Fruit fly (Drosophila melanogaster): Measurements from ENCODE around the gene beta-Man.

The beta-Man gene

dm6 chr3R:4215264-4215993, 18.4 kb downstream of the beta-Man start, which contains the start of gene CG14636:
TSS of gene CG14636 (minus strand) at chr3R:4215314.
- TF ChIP-seq Dll (optimal IDR thresholded peaks at IDR 0.05) (peak; percentile 18), CG8478 (optimal IDR thresholded peaks at IDR 0.05) (no peak)

- no peak for TF ChIP-seq usp (GFP tag; optimal IDR thresholded peaks at IDR 0.05)
- no peak for TF ChIP-seq Dll (optimal IDR thresholded peaks at IDR 0.05)
Observed at dm6 chr3R:4220030-4220429, 23.0 kb downstream of the beta-Man start, which contains the start of gene CG31516. TSS of gene CG31516 (minus strand) at chr3R:4220130.

dm6 chr3R:4220780-4221179, 23.8 kb downstream of the beta-Man start:
- no peak for TF ChIP-seq Dll (optimal IDR thresholded peaks at IDR 0.05)
- TF ChIP-seq usp (GFP tag; optimal IDR thresholded peaks at IDR 0.05) = no peak
- TF ChIP-seq EcR (GFP tag; optimal IDR thresholded peaks at IDR 0.05) = no peak
- no peak for TF ChIP-seq CG8478 (optimal IDR thresholded peaks at IDR 0.05)
- TF ChIP-seq psq (optimal IDR thresholded peaks at IDR 0.05) = no peak
- TF ChIP-seq pan (optimal IDR thresholded peaks at IDR 0.05) = no peak

- TF ChIP-seq EcR (GFP tag; optimal IDR thresholded peaks at IDR 0.05) (no peak), CG8478 (optimal IDR thresholded peaks at IDR 0.05) (no peak), pan (optimal IDR thresholded peaks at IDR 0.05) (no peak), psq (optimal IDR thresholded peaks at IDR 0.05) (no peak), usp (GFP tag; optimal IDR thresholded peaks at IDR 0.05) (no peak), Dll (optimal IDR thresholded peaks at IDR 0.05) (no peak)
Observed at dm6 chr3R:4228426-4228825, 31.4 kb downstream of the beta-Man start.

DNA sequence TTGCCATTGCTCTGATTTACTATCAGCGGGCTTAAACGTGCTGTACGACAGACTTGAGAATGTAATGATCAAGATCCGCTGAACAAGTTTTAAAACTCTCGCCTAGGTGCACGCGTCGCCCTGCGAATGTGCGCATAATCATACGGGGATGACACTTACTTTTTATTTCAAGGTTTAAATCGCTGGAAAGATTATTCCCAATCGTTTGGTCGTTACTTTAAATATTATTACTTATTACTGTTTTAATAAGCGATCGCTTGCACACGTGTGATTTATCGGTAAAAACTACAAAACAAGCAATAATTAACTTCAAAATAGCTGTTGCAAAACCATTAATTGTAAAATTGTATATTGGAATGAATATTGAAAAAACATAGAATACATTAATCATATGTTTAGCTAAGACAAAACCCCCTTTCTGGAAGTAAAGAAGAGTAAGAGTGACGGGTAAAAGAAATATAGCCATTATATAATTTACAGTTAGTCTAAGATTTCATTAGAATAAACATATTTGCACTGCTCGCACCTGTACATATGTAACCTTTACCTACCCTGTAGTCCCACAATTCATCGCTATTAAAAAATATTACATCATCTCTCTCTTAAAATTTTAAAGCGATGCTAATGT, 32.2 kb downstream of the beta-Man start, which contains the start of gene DhpD:
DhpD (minus strand) TSS at position 102 of the 628 bp plus-strand sequence.
- TF ChIP-seq pan (optimal IDR thresholded peaks at IDR 0.05) (no peak), Dll (optimal IDR thresholded peaks at IDR 0.05) (no peak), usp (GFP tag; optimal IDR thresholded peaks at IDR 0.05) (no peak), CG8478 (optimal IDR thresholded peaks at IDR 0.05) (no peak), EcR (GFP tag; optimal IDR thresholded peaks at IDR 0.05) (no peak), psq (optimal IDR thresholded peaks at IDR 0.05) (no peak)

DNA sequence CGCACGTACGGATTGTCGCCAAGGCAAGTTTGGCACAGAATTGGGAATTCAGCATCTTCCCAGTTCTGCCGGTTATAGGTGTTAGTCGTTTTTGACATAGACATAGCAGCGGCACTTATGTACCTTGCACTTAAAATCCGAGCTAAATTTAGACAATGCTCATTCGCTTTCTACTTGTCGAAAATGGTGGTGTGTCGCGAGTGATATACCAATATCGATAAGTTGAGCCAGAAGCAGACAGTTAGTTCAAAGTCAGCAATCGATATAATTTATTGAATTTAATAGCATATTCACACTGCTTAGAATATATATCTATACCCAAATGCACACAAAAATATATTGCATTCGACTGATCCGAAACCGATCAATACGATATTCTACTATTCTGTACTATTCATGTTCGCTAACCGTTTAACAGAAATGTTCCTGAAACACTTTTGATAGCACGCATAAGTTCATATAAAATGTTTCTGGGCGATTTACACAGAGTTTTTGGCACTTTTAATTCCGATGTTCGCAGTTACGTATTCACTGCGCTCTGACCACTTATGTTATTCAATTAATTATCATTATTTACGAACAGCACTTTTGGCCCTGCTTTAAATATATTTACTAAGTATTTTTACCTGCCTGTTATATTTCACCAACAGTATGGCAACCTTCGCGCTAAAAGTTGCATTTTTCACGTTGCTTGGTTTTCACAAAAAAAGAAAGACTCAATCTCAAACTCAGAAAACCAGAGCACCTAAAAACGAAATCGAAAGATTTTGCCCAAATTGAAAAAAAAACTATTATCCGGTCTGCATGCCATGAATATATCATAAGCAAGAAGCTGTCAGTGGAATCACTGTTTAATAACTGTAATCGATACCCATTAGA, 35.4 kb downstream of the beta-Man start, which contains the start of gene CG14641:
CG14641 (minus strand) TSS at position 204 of the 879 bp plus-strand sequence.
- TF ChIP-seq EcR (GFP tag; optimal IDR thresholded peaks at IDR 0.05) (no peak), pan (optimal IDR thresholded peaks at IDR 0.05) (no peak)

- TF ChIP-seq psq (optimal IDR thresholded peaks at IDR 0.05) (no peak), EcR (GFP tag; optimal IDR thresholded peaks at IDR 0.05) (no peak), Dll (optimal IDR thresholded peaks at IDR 0.05) (no peak), CG8478 (optimal IDR thresholded peaks at IDR 0.05) (no peak)
Observed at dm6 chr3R:4233018-4233385, 36.0 kb downstream of the beta-Man start, which contains the start of gene abs. TSS of gene abs (plus strand) at chr3R:4233047.

- TF ChIP-seq psq (optimal IDR thresholded peaks at IDR 0.05) (no peak), EcR (GFP tag; optimal IDR thresholded peaks at IDR 0.05) (no peak), usp (GFP tag; optimal IDR thresholded peaks at IDR 0.05) (no peak), pan (optimal IDR thresholded peaks at IDR 0.05) (no peak), CG8478 (optimal IDR thresholded peaks at IDR 0.05) (no peak), Dll (optimal IDR thresholded peaks at IDR 0.05) (no peak)
Observed at dm6 chr3R:4234991-4235553, 38.1 kb downstream of the beta-Man start, which contains the start of gene Gel. TSS of gene Gel (plus strand) at chr3R:4235217.

DNA sequence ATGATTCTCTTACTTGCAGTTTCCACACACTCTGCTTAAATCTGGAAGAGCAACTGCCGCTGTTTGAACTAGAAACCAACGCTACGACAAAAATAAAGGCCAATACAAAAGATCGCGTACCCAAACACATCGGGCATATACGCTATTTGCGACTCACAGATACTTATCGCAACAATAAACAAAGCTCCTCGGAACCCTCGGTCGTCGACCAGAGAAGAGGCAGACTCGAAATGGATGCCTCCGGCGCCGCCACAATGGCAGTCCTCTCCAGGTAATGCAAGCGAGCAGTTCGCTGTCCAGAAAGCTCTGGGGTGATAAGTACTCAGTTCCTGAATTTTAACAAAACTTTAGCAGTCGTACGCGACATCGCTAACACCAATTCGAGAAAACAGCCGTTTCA, 39.5 kb downstream of the beta-Man start:
- TF ChIP-seq Dll (optimal IDR thresholded peaks at IDR 0.05) (no peak), usp (GFP tag; optimal IDR thresholded peaks at IDR 0.05) (no peak), psq (optimal IDR thresholded peaks at IDR 0.05) (no peak), EcR (GFP tag; optimal IDR thresholded peaks at IDR 0.05) (no peak), CG8478 (optimal IDR thresholded peaks at IDR 0.05) (no peak), pan (optimal IDR thresholded peaks at IDR 0.05) (no peak)

DNA sequence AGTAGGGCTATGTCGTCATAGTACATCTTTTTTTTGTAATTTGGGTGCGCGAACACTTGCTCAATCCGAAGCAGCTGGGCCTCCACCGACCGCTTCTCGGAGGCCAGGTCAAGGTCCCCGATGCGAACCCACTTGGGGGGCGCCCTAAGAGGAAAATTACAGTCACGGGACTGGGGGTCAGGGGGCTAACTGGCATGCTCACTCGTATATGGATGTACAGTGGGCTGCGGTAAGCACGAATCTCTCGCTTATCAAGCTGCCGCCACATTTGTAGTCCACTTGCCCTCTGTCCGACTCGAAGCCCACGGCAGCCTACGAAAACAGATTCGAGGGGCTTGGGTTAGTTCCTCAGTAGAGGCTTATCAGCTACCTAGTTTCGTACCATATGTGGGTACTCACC, 44.8 kb downstream of the beta-Man start:
- TF ChIP-seq CG8478 (optimal IDR thresholded peaks at IDR 0.05) = no peak
- no peak for TF ChIP-seq pan (optimal IDR thresholded peaks at IDR 0.05)
- TF ChIP-seq EcR (GFP tag; optimal IDR thresholded peaks at IDR 0.05) = no peak
- TF ChIP-seq Dll (optimal IDR thresholded peaks at IDR 0.05) = no peak
- no peak for TF ChIP-seq psq (optimal IDR thresholded peaks at IDR 0.05)
- no peak for TF ChIP-seq usp (GFP tag; optimal IDR thresholded peaks at IDR 0.05)

dm6 chr3R:4242209-4242887, 45.3 kb downstream of the beta-Man start, which contains the start of gene CG14642:
TSS of gene CG14642 (minus strand) at chr3R:4242717.
- TF ChIP-seq pan (optimal IDR thresholded peaks at IDR 0.05) (no peak), EcR (GFP tag; optimal IDR thresholded peaks at IDR 0.05) (no peak)

Measured in whole organism.